Fruit fly (Drosophila melanogaster) whole organism, embryonic: ENCODE results near the gene tay.

Experiments used
- BtbVII ChIP-seq: fragments of 200-800 bp; sonication (Bioruptor generic); optimal IDR thresholded peaks from 3 replicates; lab custom pipeline; 2017; ENCODE audit warnings: missing biosample characterization, mild to moderate bottlenecking, missing genetic modification characterization
- CG10147 ChIP-seq: fragments of 200-800 bp; sonication (Bioruptor generic); optimal IDR thresholded peaks from 2 replicates; lab custom pipeline; 2019; ENCODE audit warnings: missing biosample characterization, mild to moderate bottlenecking, missing genetic modification characterization, moderate library complexity
- CG10267 ChIP-seq: fragments of 200-800 bp; sonication (Bioruptor generic); optimal IDR thresholded peaks from 2 replicates; lab custom pipeline; 2018; ENCODE audit warnings: missing biosample characterization, mild to moderate bottlenecking, missing genetic modification characterization, moderate library complexity
- CG11093 ChIP-seq: fragments of 200-800 bp; sonication (Bioruptor generic); IDR thresholded peaks from 3 replicates; pipeline ENCODE4 v1.3.6; 2022; ENCODE audit warnings: missing biosample characterization, missing genetic modification characterization
- CG11456 ChIP-seq: fragments of 200-800 bp; sonication (Bioruptor generic); IDR thresholded peaks from 3 replicates; pipeline ENCODE4 v1.3.6; 2022; ENCODE audit warnings: missing biosample characterization, missing genetic modification characterization
- CG11696 ChIP-seq: fragments of 200-800 bp; sonication (Bioruptor generic); IDR thresholded peaks from 2 replicates; pipeline ENCODE4 v1.3.6; 2022; ENCODE audit warnings: missing biosample characterization, missing genetic modification characterization
- CG12104 ChIP-seq: fragments of 200-800 bp; sonication (Bioruptor generic); optimal IDR thresholded peaks from 3 replicates; lab custom pipeline; 2016; ENCODE audit warnings: missing biosample characterization, missing genetic modification characterization
- CG12299 ChIP-seq: fragments of 200-800 bp; sonication (Bioruptor generic); optimal IDR thresholded peaks from 2 replicates; lab custom pipeline; 2018; ENCODE audit warnings: missing biosample characterization, mild to moderate bottlenecking, missing genetic modification characterization
- CG1233 ChIP-seq: fragments of 200-800 bp; sonication (Bioruptor generic); optimal IDR thresholded peaks from 4 replicates; lab custom pipeline; 2018; ENCODE audit warnings: missing biosample characterization, mild to moderate bottlenecking, missing genetic modification characterization
- CG12942 ChIP-seq: fragments of 200-800 bp; sonication (Bioruptor generic); optimal IDR thresholded peaks from 3 replicates; lab custom pipeline; 2016; ENCODE audit warnings: missing biosample characterization, missing genetic modification characterization
- CG1602 ChIP-seq: fragments of 200-800 bp; sonication (Bioruptor generic); optimal IDR thresholded peaks from 3 replicates; lab custom pipeline; 2016; ENCODE audit warnings: missing biosample characterization, missing genetic modification characterization
- CG16813 ChIP-seq: fragments of 200-800 bp; sonication (Bioruptor generic); IDR thresholded peaks from 3 replicates; pipeline ENCODE4 v1.3.6; 2022; ENCODE audit warnings: missing biosample characterization, missing genetic modification characterization; ENCODE audit not compliant: partially characterized antibody
- CG17328 ChIP-seq: fragments of 200-800 bp; sonication (Bioruptor generic); IDR thresholded peaks from 2 replicates; pipeline ENCODE4 v1.3.6; 2022; ENCODE audit warnings: missing biosample characterization, missing genetic modification characterization
- CG2202 ChIP-seq: fragments of 200-800 bp; sonication (Bioruptor generic); optimal IDR thresholded peaks from 2 replicates; lab custom pipeline; 2018; ENCODE audit warnings: missing biosample characterization, mild to moderate bottlenecking, missing genetic modification characterization
- CG3065 ChIP-seq: fragments of 200-800 bp; sonication (Bioruptor generic); optimal IDR thresholded peaks from 2 replicates; lab custom pipeline; 2016; ENCODE audit warnings: missing biosample characterization, missing genetic modification characterization
- CG32767 ChIP-seq: fragments of 200-800 bp; sonication (Bioruptor generic); IDR thresholded peaks from 2 replicates; pipeline ENCODE4 v1.3.6; 2022; ENCODE audit warnings: missing biosample characterization, missing genetic modification characterization
- CG6765 ChIP-seq: fragments of 200-800 bp; sonication (Bioruptor generic); optimal IDR thresholded peaks from 3 replicates; lab custom pipeline; 2017; ENCODE audit warnings: missing biosample characterization, mild to moderate bottlenecking, missing genetic modification characterization
- CG8765 ChIP-seq: fragments of 200-800 bp; sonication (Bioruptor generic); IDR thresholded peaks from 2 replicates; pipeline ENCODE4 v1.3.6; 2022; ENCODE audit warnings: missing biosample characterization, missing genetic modification characterization
- CG8924 ChIP-seq: fragments of 200-800 bp; optimal IDR thresholded peaks from 3 replicates; lab custom pipeline; 2019; ENCODE audit warnings: missing biosample characterization, mild to moderate bottlenecking, missing genetic modification characterization, moderate library complexity
- CG9437 ChIP-seq: fragments of 200-800 bp; sonication (Bioruptor generic); optimal IDR thresholded peaks from 2 replicates; lab custom pipeline; 2018; ENCODE audit warnings: missing biosample characterization, mild to moderate bottlenecking, missing genetic modification characterization
- CG9727 ChIP-seq: fragments of 200-800 bp; sonication (Bioruptor generic); optimal IDR thresholded peaks from 3 replicates; lab custom pipeline; 2017; ENCODE audit warnings: missing biosample characterization, mild to moderate bottlenecking, missing genetic modification characterization
- D19A ChIP-seq: fragments of 200-800 bp; optimal IDR thresholded peaks from 3 replicates; lab custom pipeline; 2019; ENCODE audit warnings: missing biosample characterization, mild to moderate bottlenecking, missing genetic modification characterization, moderate library complexity
- Dfd ChIP-seq, 2 experiments: fragments of >200 bp; optimal IDR thresholded peaks; 2 replicates each; lab custom pipeline; 2017; ENCODE audit warnings: missing biosample characterization in 2 of 2, missing genetic modification characterization in 2 of 2
- Ets65A ChIP-seq: fragments of 200-800 bp; sonication (Bioruptor generic); peaks from one replicate; lab custom pipeline; 2016; ENCODE audit warnings: missing biosample characterization, missing genetic modification characterization
- Hand ChIP-seq: fragments of 200-800 bp; sonication (Bioruptor generic); optimal IDR thresholded peaks from 2 replicates; lab custom pipeline; 2017; ENCODE audit warnings: mild to moderate bottlenecking, missing biosample characterization, missing genetic modification reagents, missing genetic modification characterization
- Hmx ChIP-seq: fragments of 200-800 bp; sonication (Bioruptor generic); optimal IDR thresholded peaks from 2 replicates; lab custom pipeline; 2016; ENCODE audit warnings: missing biosample characterization, missing genetic modification characterization
- Hr78 ChIP-seq, 2 experiments: fragments of 200-800 bp in 1 of 2; fragments of >200 bp in 1 of 2; sonication (Bioruptor generic) in 1 of 2; optimal IDR thresholded peaks; 2 replicates each; lab custom pipeline; 2017 to 2019; ENCODE audit warnings: missing biosample characterization in 2 of 2, missing genetic modification characterization in 2 of 2, mild to moderate bottlenecking in 1 of 2, moderate library complexity in 1 of 2
- Mad ChIP-seq: fragments of 200-800 bp; sonication (Bioruptor generic); optimal IDR thresholded peaks from 2 replicates; lab custom pipeline; 2016; ENCODE audit warnings: missing biosample characterization, missing genetic modification characterization
- Med ChIP-seq: fragments of 200-800 bp; sonication (Bioruptor generic); peaks from one replicate; lab custom pipeline; 2016; ENCODE audit warnings: missing biosample characterization, missing genetic modification characterization, mild to moderate bottlenecking, inconsistent platforms, moderate library complexity
- Meics ChIP-seq: fragments of 200-800 bp; sonication (Bioruptor generic); optimal IDR thresholded peaks from 2 replicates; lab custom pipeline; 2017; ENCODE audit warnings: missing biosample characterization, mild to moderate bottlenecking, missing genetic modification characterization
- NC2β ChIP-seq: fragments of 200-800 bp; sonication (Bioruptor generic); optimal IDR thresholded peaks from 2 replicates; lab custom pipeline; 2016; ENCODE audit warnings: missing biosample characterization, missing genetic modification characterization
- Side ChIP-seq: fragments of 200-800 bp; sonication (Bioruptor generic); optimal IDR thresholded peaks from 2 replicates; lab custom pipeline; 2016; ENCODE audit warnings: missing biosample characterization, missing genetic modification characterization
- Sry-δ ChIP-seq: fragments of 200-800 bp; sonication (Bioruptor generic); optimal IDR thresholded peaks from 2 replicates; lab custom pipeline; 2016; ENCODE audit warnings: missing biosample characterization, missing genetic modification characterization
- Xrp1 ChIP-seq: fragments of 200-800 bp; sonication (Bioruptor generic); IDR thresholded peaks from 2 replicates; pipeline ENCODE4 v1.3.6; 2022; ENCODE audit warnings: missing biosample characterization, missing genetic modification characterization
- bbx ChIP-seq: fragments of 200-800 bp; sonication (Bioruptor generic); IDR thresholded peaks from 2 replicates; pipeline ENCODE4 v1.3.6; 2022; ENCODE audit warnings: missing biosample characterization, missing genetic modification characterization; ENCODE audit not compliant: partially characterized antibody
- cas ChIP-seq: fragments of 200-800 bp; sonication (Bioruptor generic); IDR thresholded peaks from 2 replicates; pipeline ENCODE4 v1.3.6; 2022; ENCODE audit warnings: missing biosample characterization, missing genetic modification characterization
- crp ChIP-seq, 2 experiments: fragments of 200-800 bp; sonication (Bioruptor generic); optimal IDR thresholded peaks; 2 replicates in 1 of 2; 3 replicates in 1 of 2; lab custom pipeline; 2017; ENCODE audit warnings: missing biosample characterization in 2 of 2, missing genetic modification characterization in 2 of 2, mild to moderate bottlenecking in 1 of 2, moderate library complexity in 1 of 2
- dpn ChIP-seq, 2 experiments: fragments of 200-800 bp; sonication (Bioruptor generic); optimal IDR thresholded peaks; 3 replicates each; lab custom pipeline; 2016; ENCODE audit warnings: missing biosample characterization in 2 of 2, missing genetic modification characterization in 2 of 2
- emc ChIP-seq: fragments of 200-800 bp; sonication (Bioruptor generic); optimal IDR thresholded peaks from 2 replicates; lab custom pipeline; 2016; ENCODE audit warnings: missing biosample characterization, missing genetic modification characterization
- gt ChIP-seq: fragments of 200-800 bp; sonication (Bioruptor generic); IDR thresholded peaks from 2 replicates; pipeline ENCODE4 v1.3.6; 2022; ENCODE audit warnings: missing biosample characterization, missing genetic modification characterization
- jing ChIP-seq: fragments of 200-800 bp; sonication (Bioruptor generic); optimal IDR thresholded peaks from 2 replicates; lab custom pipeline; 2018; ENCODE audit warnings: missing biosample characterization, mild to moderate bottlenecking, missing genetic modification characterization
- kni ChIP-seq: fragments of 200-800 bp; sonication (Bioruptor generic); optimal IDR thresholded peaks from 3 replicates; lab custom pipeline; 2017; ENCODE audit warnings: mild to moderate bottlenecking, missing biosample characterization, missing genetic modification reagents, missing genetic modification characterization
- lab ChIP-seq: fragments of 200-800 bp; sonication (Bioruptor generic); optimal IDR thresholded peaks from 3 replicates; lab custom pipeline; 2017; ENCODE audit warnings: missing biosample characterization, missing genetic modification characterization, mild to moderate bottlenecking, moderate library complexity, missing genetic modification reagents
- odd ChIP-seq: fragments of 200-800 bp; sonication (Bioruptor generic); optimal IDR thresholded peaks from 2 replicates; lab custom pipeline; 2017; ENCODE audit warnings: missing biosample characterization, mild to moderate bottlenecking, missing genetic modification characterization
- pb ChIP-seq: fragments of 200-800 bp; sonication (Bioruptor generic); optimal IDR thresholded peaks from 3 replicates; lab custom pipeline; 2016; ENCODE audit warnings: missing biosample characterization, missing genetic modification characterization
- sd ChIP-seq: fragments of 200-800 bp; sonication (Bioruptor generic); optimal IDR thresholded peaks from 3 replicates; lab custom pipeline; 2018; ENCODE audit warnings: missing biosample characterization, mild to moderate bottlenecking, missing genetic modification characterization, moderate library complexity
- sim ChIP-seq: fragments of 200-800 bp; sonication (Bioruptor generic); IDR thresholded peaks from 2 replicates; pipeline ENCODE4 v1.3.6; 2022; ENCODE audit warnings: missing biosample characterization, missing genetic modification characterization
- sr ChIP-seq: fragments of 200-800 bp; sonication (Bioruptor generic); IDR thresholded peaks from 3 replicates; pipeline ENCODE4 v1.3.6; 2022; ENCODE audit warnings: missing biosample characterization, missing genetic modification characterization
- unc-4 ChIP-seq: fragments of 200-800 bp; sonication (Bioruptor generic); IDR thresholded peaks from 2 replicates; pipeline ENCODE4 v1.3.6; 2022; ENCODE audit warnings: missing biosample characterization, missing genetic modification characterization; ENCODE audit not compliant: partially characterized antibody
- wor ChIP-seq: fragments of 200-800 bp; sonication (Bioruptor generic); IDR thresholded peaks from 2 replicates; pipeline ENCODE4 v1.3.6; 2022; ENCODE audit warnings: missing biosample characterization, missing genetic modification characterization

tay gene

dm6 chrX:15867863-15868262 is 19.2 kb downstream of the tay start, which contains the start of gene Gapdh2 (continued):
- TF ChIP-seq Side (GFP tag; lab: Kevin White, UChicago), result peak; percentile 96
- peak; percentile 100 for TF ChIP-seq CG10147 (GFP tag; lab: Kevin White, UChicago)
- TF ChIP-seq CG9727 (GFP tag; lab: Kevin White, UChicago), result peak; percentile 99
- TF ChIP-seq CG11696 (GFP tag; lab: Robert Waterston, UW), result peak; percentile 97
- no peak; the same call in 1 of the 2 replicates for TF ChIP-seq bbx (GFP tag; lab: Robert Waterston, UW)
- peak; percentile 98 for TF ChIP-seq D19A (tag; lab: Kevin White, UChicago)
- TF ChIP-seq emc (GFP tag; lab: Kevin White, UChicago), result peak; percentile 94
- peak; percentile 65 for TF ChIP-seq Sry-δ
- peak; percentile 100 for TF ChIP-seq odd (GFP tag; lab: Kevin White, UChicago)
- peak; percentile 96 for TF ChIP-seq Ets65A (GFP tag; lab: Kevin White, UChicago)
- peak; percentile 97 for TF ChIP-seq Mad (GFP tag; lab: Kevin White, UChicago)
- TF ChIP-seq CG12104 (GFP tag; lab: Kevin White, UChicago), result peak; percentile 99
- TF ChIP-seq CG11456 (GFP tag; lab: Robert Waterston, UW), result peak; percentile 98; the same call in 2 of the 3 replicates
- peak; percentile 98 for TF ChIP-seq sim (GFP tag; lab: Robert Waterston, UW)
- TF ChIP-seq Hand, result peak; percentile 100
- TF ChIP-seq NC2β, result peak; percentile 94
- peak; percentile 100 for TF ChIP-seq BtbVII (GFP tag; lab: Kevin White, UChicago)
- peak; percentile 99 for TF ChIP-seq Xrp1
- TF ChIP-seq Dfd (GFP tag; optimal IDR thresholded peaks at IDR 0.05; lab: Kevin White, UChicago), result peak in 1 of 2 experiments; percentile 10
- peak; percentile 95 for TF ChIP-seq jing
- TF ChIP-seq CG12299 (tag; lab: Kevin White, UChicago), result peak; percentile 100
- peak; percentile 38; the same call in 1 of the 2 replicates for TF ChIP-seq unc-4 (GFP tag; lab: Robert Waterston, UW)
- peak; percentile 99 for TF ChIP-seq Med
- TF ChIP-seq CG16813 (GFP tag; lab: Robert Waterston, UW), result no peak
- peak; percentile 91 for TF ChIP-seq CG3065 (GFP tag; lab: Kevin White, UChicago)
- peak; percentile 100 for TF ChIP-seq CG8924 (tag; lab: Kevin White, UChicago)
- peak; percentile 96 for TF ChIP-seq CG9437 (GFP tag; lab: Kevin White, UChicago)
- TF ChIP-seq CG17328 (GFP tag; lab: Robert Waterston, UW), result peak; percentile 99
- TF ChIP-seq CG6765, result peak; percentile 100
- peak; percentile 99 for TF ChIP-seq cas (GFP tag; lab: Robert Waterston, UW)
- peak; percentile 99 for TF ChIP-seq CG32767
- peak; percentile 100 for TF ChIP-seq lab (GFP tag; lab: Kevin White, UChicago)
- peak; percentile 99 for TF ChIP-seq CG1233
- TF ChIP-seq Meics (GFP tag; lab: Kevin White, UChicago), result peak; percentile 100
- TF ChIP-seq sd (tag; lab: Kevin White, UChicago), result peak; percentile 99
- peak; percentile 99 for TF ChIP-seq kni
- peak; percentile 96 for TF ChIP-seq CG11093 (GFP tag; lab: Robert Waterston, UW)
- peak; percentile 89 for TF ChIP-seq pb (GFP tag; lab: Kevin White, UChicago)
- TF ChIP-seq CG10267 (tag; lab: Kevin White, UChicago), result peak; percentile 98
- no peak for TF ChIP-seq sr
- TF ChIP-seq CG12942 (GFP tag; lab: Kevin White, UChicago), result peak; percentile 97
- peak; percentile 94 for TF ChIP-seq Hmx (GFP tag; lab: Kevin White, UChicago)
- peak; percentile 98 for TF ChIP-seq wor (GFP tag; lab: Robert Waterston, UW)
- peak in 1 of 2 experiments; percentile 97 for TF ChIP-seq Hr78 (GFP tag; optimal IDR thresholded peaks at IDR 0.05; lab: Kevin White, UChicago)
- peak; percentile 7 to 74 for TF ChIP-seq crp (GFP tag; optimal IDR thresholded peaks at IDR 0.05; lab: Kevin White, UChicago)
- TF ChIP-seq CG2202 (tag; lab: Kevin White, UChicago), result peak; percentile 97
- TF ChIP-seq gt (GFP tag; lab: Robert Waterston, UW), result no peak; the same call in none of the 2 replicates
- TF ChIP-seq dpn (GFP tag; optimal IDR thresholded peaks at IDR 0.05; lab: Kevin White, UChicago), result peak; percentile 98 to 99
- peak; percentile 98 for TF ChIP-seq CG1602
- TF ChIP-seq CG8765 (GFP tag; lab: Robert Waterston, UW), result peak; percentile 94; the same call in 1 of the 2 replicates
